Worm (Caenorhabditis elegans): ENCODE measurements around the gene T04A8.8.
A peak's percentile ranks its signal among the peaks of the same experiment; 100 is the strongest.

DNA sequence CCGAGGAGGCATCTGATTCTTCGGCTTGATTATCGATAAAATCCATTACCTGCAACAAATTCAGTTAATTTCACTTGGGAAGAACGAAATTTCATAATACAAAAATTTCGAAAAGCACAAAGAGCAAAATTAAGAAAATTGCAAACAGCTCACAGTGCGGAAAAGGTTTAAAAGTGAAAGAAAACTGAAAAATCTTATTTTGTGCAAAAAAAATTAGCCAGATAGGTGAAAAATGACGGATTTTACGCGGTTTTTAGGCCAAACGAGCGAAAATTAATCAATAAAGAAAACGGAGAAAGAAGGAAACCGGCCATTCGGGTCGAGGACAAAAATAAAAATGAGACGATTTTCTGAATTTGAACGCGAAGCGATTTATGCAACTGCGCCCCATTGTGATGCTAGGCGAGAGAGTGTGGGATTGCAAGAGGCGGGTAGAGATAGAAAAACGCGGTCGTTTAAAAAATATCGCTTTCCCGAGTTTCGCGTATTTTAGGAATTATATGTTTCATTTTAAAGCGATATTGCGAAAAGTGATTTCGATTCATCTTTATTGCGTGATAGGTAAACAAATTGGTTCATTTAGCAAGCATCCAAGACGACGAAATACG, 26.9 kb downstream of the T04A8.8 start, which contains the start of gene emb-5:
- peak; percentile 9 for TF ChIP-seq egl-27 (tag; optimal IDR thresholded peaks at IDR 0.05)
- TF ChIP-seq lin-11 (tag; optimal IDR thresholded peaks at IDR 0.05), result peak; percentile 32
- no peak for TF ChIP-seq nhr-77 (tag; optimal IDR thresholded peaks at IDR 0.05)
- peak; percentile 56 to 81 for TF ChIP-seq lsy-2 (tag; optimal IDR thresholded peaks at IDR 0.05)
- no peak for TF ChIP-seq elt-3 (tag; optimal IDR thresholded peaks at IDR 0.05)
- no peak for TF ChIP-seq ama-1 (optimal IDR thresholded peaks at IDR 0.05)
- no peak for TF ChIP-seq peb-1 (tag; optimal IDR thresholded peaks at IDR 0.05)
- TF ChIP-seq ZK546.5 (tag; optimal IDR thresholded peaks at IDR 0.05), result no peak
- no peak for TF ChIP-seq lin-39 (tag; optimal IDR thresholded peaks at IDR 0.05)
